Worm (Caenorhabditis elegans): ENCODE results near the gene chtb-1.

ce11 chrIII:9306596-9306995 is 48.7 kb downstream of the chtb-1 start, which contains the start of gene srx-45:
- no peak for TF ChIP-seq lin-11 (tag; optimal IDR thresholded peaks at IDR 0.05)
- TF ChIP-seq elt-2 (tag; optimal IDR thresholded peaks at IDR 0.05): no peak
- no peak for TF ChIP-seq ceh-2 (tag; optimal IDR thresholded peaks at IDR 0.05)
- no peak for TF ChIP-seq mec-3 (tag; optimal IDR thresholded peaks at IDR 0.05; ENCODE audit: borderline replicate concordance)
